Fruit fly (Drosophila melanogaster) whole organism, embryonic: Measurements from ENCODE around the gene Trim9.

Experiments
- Antp ChIP-seq: fragments of 200-800 bp; sonication (Bioruptor generic); optimal IDR thresholded peaks from 3 replicates; lab custom pipeline; 2016; ENCODE audit warnings: missing biosample characterization, missing genetic modification characterization
- Bgb ChIP-seq: fragments of 200-800 bp; sonication (Bioruptor generic); IDR thresholded peaks from 2 replicates; pipeline ENCODE4 v1.3.6; 2022; ENCODE audit warnings: missing biosample characterization, missing genetic modification characterization; ENCODE audit not compliant: partially characterized antibody
- CG10274 ChIP-seq: fragments of 200-800 bp; sonication (Bioruptor generic); optimal IDR thresholded peaks from 3 replicates; lab custom pipeline; 2017; ENCODE audit warnings: missing biosample characterization, mild to moderate bottlenecking, missing genetic modification characterization
- CG13894 ChIP-seq: fragments of 200-800 bp; sonication (Bioruptor generic); optimal IDR thresholded peaks from 3 replicates; lab custom pipeline; 2018; ENCODE audit warnings: missing biosample characterization, mild to moderate bottlenecking, missing genetic modification characterization, moderate library complexity
- CG16813 ChIP-seq: fragments of 200-800 bp; sonication (Bioruptor generic); IDR thresholded peaks from 3 replicates; pipeline ENCODE4 v1.3.6; 2022; ENCODE audit warnings: missing biosample characterization, missing genetic modification characterization; ENCODE audit not compliant: partially characterized antibody
- CG16815 ChIP-seq: fragments of 200-800 bp; sonication (Bioruptor generic); optimal IDR thresholded peaks from 3 replicates; lab custom pipeline; 2017; ENCODE audit warnings: missing biosample characterization, mild to moderate bottlenecking, missing genetic modification characterization
- CG17385 ChIP-seq: fragments of 200-800 bp; sonication (Bioruptor generic); optimal IDR thresholded peaks from 3 replicates; lab custom pipeline; 2018; ENCODE audit warnings: missing biosample characterization, mild to moderate bottlenecking, missing genetic modification characterization
- CG17802 ChIP-seq: fragments of 200-800 bp; sonication (Bioruptor generic); optimal IDR thresholded peaks from 2 replicates; lab custom pipeline; 2018; ENCODE audit warnings: missing biosample characterization, mild to moderate bottlenecking, missing genetic modification characterization, moderate library complexity
- CG18011 ChIP-seq: fragments of 200-800 bp; sonication (Bioruptor generic); optimal IDR thresholded peaks from 2 replicates; lab custom pipeline; 2017; ENCODE audit warnings: missing biosample characterization, missing genetic modification characterization, mild to moderate bottlenecking, moderate library complexity, missing genotype
- CG18619 ChIP-seq: fragments of 200-800 bp; sonication (Bioruptor generic); optimal IDR thresholded peaks from 3 replicates; lab custom pipeline; 2017; ENCODE audit warnings: missing biosample characterization, mild to moderate bottlenecking, missing genetic modification characterization
- CG31365 ChIP-seq: fragments of 200-800 bp; sonication (Bioruptor generic); optimal IDR thresholded peaks from 2 replicates; lab custom pipeline; 2018; ENCODE audit warnings: missing biosample characterization, mild to moderate bottlenecking, missing genetic modification characterization
- CG32532 ChIP-seq: fragments of 200-800 bp; sonication (Bioruptor generic); IDR thresholded peaks from 2 replicates; pipeline ENCODE4 v1.3.6; 2022; ENCODE audit warnings: missing biosample characterization, missing genetic modification characterization
- CG3847 ChIP-seq: fragments of 200-800 bp; sonication (Bioruptor generic); IDR thresholded peaks from 2 replicates; pipeline ENCODE4 v1.3.6; 2022; ENCODE audit warnings: missing biosample characterization, missing genetic modification characterization
- CG4730 ChIP-seq: fragments of 200-800 bp; sonication (Bioruptor generic); IDR thresholded peaks from 2 replicates; pipeline ENCODE4 v1.3.6; 2022; ENCODE audit warnings: missing biosample characterization, missing genetic modification characterization
- CG7271 ChIP-seq: fragments of 200-800 bp; sonication (Bioruptor generic); optimal IDR thresholded peaks from 2 replicates; lab custom pipeline; 2018; ENCODE audit warnings: missing biosample characterization, mild to moderate bottlenecking, missing genetic modification characterization, moderate library complexity
- CG7372 ChIP-seq: fragments of 200-800 bp; sonication (Bioruptor generic); IDR thresholded peaks from 2 replicates; pipeline ENCODE4 v1.3.6; 2022; ENCODE audit warnings: missing biosample characterization, missing genetic modification characterization
- CG8765 ChIP-seq: fragments of 200-800 bp; sonication (Bioruptor generic); IDR thresholded peaks from 2 replicates; pipeline ENCODE4 v1.3.6; 2022; ENCODE audit warnings: missing biosample characterization, missing genetic modification characterization
- CG9609 ChIP-seq: fragments of 200-800 bp; sonication (Bioruptor generic); optimal IDR thresholded peaks from 3 replicates; lab custom pipeline; 2016; ENCODE audit warnings: missing biosample characterization, missing genetic modification characterization
- CG9797 ChIP-seq: fragments of 200-800 bp; sonication (Bioruptor generic); optimal IDR thresholded peaks from 3 replicates; lab custom pipeline; 2018; ENCODE audit warnings: missing biosample characterization, mild to moderate bottlenecking, missing genetic modification characterization
- CkIIα-i1 ChIP-seq: fragments of 200-800 bp; sonication (Bioruptor generic); IDR thresholded peaks from 2 replicates; pipeline ENCODE4 v1.3.6; 2022; ENCODE audit warnings: missing biosample characterization, missing genetic modification characterization
- CrebB ChIP-seq: fragments of 200-800 bp; sonication (Bioruptor generic); optimal IDR thresholded peaks from 3 replicates; lab custom pipeline; 2018; ENCODE audit warnings: missing biosample characterization, mild to moderate bottlenecking, missing genetic modification characterization
- Dip3 ChIP-seq: fragments of 200-800 bp; sonication (Bioruptor generic); optimal IDR thresholded peaks from 3 replicates; lab custom pipeline; 2016; ENCODE audit warnings: missing biosample characterization, missing genetic modification characterization
- Gug ChIP-seq: fragments of 200-800 bp; sonication (Bioruptor generic); IDR thresholded peaks from 4 replicates; pipeline ENCODE4 v1.3.6; 2022; ENCODE audit warnings: missing biosample characterization, missing genetic modification characterization
- HLH4C ChIP-seq: fragments of 200-800 bp; sonication (Bioruptor generic); IDR thresholded peaks from 3 replicates; pipeline ENCODE4 v1.3.6; 2022; ENCODE audit warnings: missing biosample characterization, missing genetic modification characterization; ENCODE audit not compliant: partially characterized antibody
- HLHmδ ChIP-seq: fragments of 200-800 bp; sonication (Bioruptor generic); optimal IDR thresholded peaks from 2 replicates; lab custom pipeline; 2018; ENCODE audit warnings: missing biosample characterization, mild to moderate bottlenecking, missing genetic modification characterization, moderate library complexity
- Hr51 ChIP-seq, 2 experiments: fragments of 200-800 bp; sonication (Bioruptor generic); optimal IDR thresholded peaks; 2 replicates in 1 of 2; 3 replicates in 1 of 2; lab custom pipeline; 2016 to 2018; ENCODE audit warnings: missing biosample characterization in 2 of 2, missing genetic modification characterization in 2 of 2, mild to moderate bottlenecking in 1 of 2, moderate library complexity in 1 of 2
- Lpt ChIP-seq: fragments of >200 bp; optimal IDR thresholded peaks from 2 replicates; lab custom pipeline; 2018; ENCODE audit warnings: missing biosample characterization, missing genetic modification characterization
- NFAT ChIP-seq: fragments of 200-800 bp; sonication (Bioruptor generic); IDR thresholded peaks from 2 replicates; pipeline ENCODE4 v1.3.6; 2022; ENCODE audit warnings: missing biosample characterization, missing genetic modification characterization
- Nf-YB ChIP-seq: fragments of 200-800 bp; sonication (Bioruptor generic); optimal IDR thresholded peaks from 3 replicates; lab custom pipeline; 2019; ENCODE audit warnings: missing biosample characterization, mild to moderate bottlenecking, missing genetic modification characterization, moderate library complexity
- Side ChIP-seq: fragments of 200-800 bp; sonication (Bioruptor generic); optimal IDR thresholded peaks from 2 replicates; lab custom pipeline; 2016; ENCODE audit warnings: missing biosample characterization, missing genetic modification characterization
- Sry-β ChIP-seq: fragments of 200-800 bp; sonication (Bioruptor generic); optimal IDR thresholded peaks from 2 replicates; lab custom pipeline; 2018; ENCODE audit warnings: missing biosample characterization, mild to moderate bottlenecking, missing genetic modification characterization, moderate library complexity
- Xrp1 ChIP-seq: fragments of 200-800 bp; sonication (Bioruptor generic); IDR thresholded peaks from 2 replicates; pipeline ENCODE4 v1.3.6; 2022; ENCODE audit warnings: missing biosample characterization, missing genetic modification characterization
- amos ChIP-seq: fragments of 200-800 bp; sonication (Bioruptor generic); IDR thresholded peaks from 2 replicates; pipeline ENCODE4 v1.3.6; 2022; ENCODE audit warnings: missing biosample characterization, missing genetic modification characterization; ENCODE audit not compliant: partially characterized antibody
- br ChIP-seq: fragments of >200 bp; optimal IDR thresholded peaks from 2 replicates; lab custom pipeline; 2017
- btn ChIP-seq: fragments of 200-800 bp; sonication (Bioruptor generic); optimal IDR thresholded peaks from 2 replicates; lab custom pipeline; 2016; ENCODE audit warnings: missing biosample characterization, missing genetic modification characterization
- chif ChIP-seq, 2 experiments: fragments of 200-800 bp; sonication (Bioruptor generic); optimal IDR thresholded peaks; 3 replicates each; lab custom pipeline; 2016; ENCODE audit warnings: missing biosample characterization in 2 of 2, missing genetic modification characterization in 2 of 2
- chn ChIP-seq: fragments of 200-800 bp; sonication (Bioruptor generic); optimal IDR thresholded peaks from 2 replicates; lab custom pipeline; 2016; ENCODE audit warnings: missing biosample characterization, missing genetic modification characterization
- cwo ChIP-seq: fragments of 200-800 bp; sonication (Bioruptor generic); optimal IDR thresholded peaks from 3 replicates; lab custom pipeline; 2017; ENCODE audit warnings: missing biosample characterization, missing genetic modification characterization, mild to moderate bottlenecking, moderate library complexity, missing genetic modification reagents
- ems ChIP-seq: fragments of 200-800 bp; sonication (Bioruptor generic); optimal IDR thresholded peaks from 3 replicates; lab custom pipeline; 2016; ENCODE audit warnings: missing biosample characterization, missing genetic modification characterization
- fd3F ChIP-seq: fragments of 200-800 bp; sonication (Bioruptor generic); optimal IDR thresholded peaks from 2 replicates; lab custom pipeline; 2018; ENCODE audit warnings: missing biosample characterization, mild to moderate bottlenecking, missing genetic modification characterization, moderate library complexity
- gem ChIP-seq: fragments of 200-800 bp; sonication (Bioruptor generic); optimal IDR thresholded peaks from 2 replicates; lab custom pipeline; 2019; ENCODE audit warnings: missing biosample characterization, mild to moderate bottlenecking, missing genetic modification characterization, moderate library complexity
- gfzf ChIP-seq: fragments of 200-800 bp; sonication (Bioruptor generic); optimal IDR thresholded peaks from 2 replicates; lab custom pipeline; 2016; ENCODE audit warnings: missing biosample characterization, mild to moderate bottlenecking, missing genetic modification characterization, moderate library complexity
- inv ChIP-seq: fragments of 200-800 bp; sonication (Bioruptor generic); IDR thresholded peaks from 2 replicates; pipeline ENCODE4 v1.3.6; 2022; ENCODE audit warnings: missing biosample characterization, missing genetic modification characterization; ENCODE audit not compliant: partially characterized antibody
- mam ChIP-seq: fragments of 200-800 bp; sonication (Bioruptor generic); optimal IDR thresholded peaks from 3 replicates; lab custom pipeline; 2016; ENCODE audit warnings: missing biosample characterization, missing genetic modification characterization
- pan ChIP-seq, 4 experiments: fragments of >200 bp in 3 of 4; fragments of 200-800 bp in 1 of 4; sonication (Bioruptor generic) in 1 of 4; optimal IDR thresholded peaks in 3 of 4; IDR thresholded peaks in 1 of 4; 2 replicates each; pipeline versions ENCODE4 v1.3.6 to Lab custom; 2017 to 2022; ENCODE audit warnings: missing biosample characterization in 2 of 4, missing genetic modification characterization in 2 of 4, mixed read lengths in 1 of 4
- pita ChIP-seq: fragments of 200-800 bp; sonication (Bioruptor generic); optimal IDR thresholded peaks from 2 replicates; lab custom pipeline; 2017; ENCODE audit warnings: missing biosample characterization, mild to moderate bottlenecking, missing genetic modification characterization
- pnt ChIP-seq: fragments of 200-800 bp; sonication (Bioruptor generic); optimal IDR thresholded peaks from 3 replicates; lab custom pipeline; 2016; ENCODE audit warnings: missing biosample characterization, missing genetic modification characterization
- ranshi ChIP-seq: fragments of 200-800 bp; sonication (Bioruptor generic); IDR thresholded peaks from 2 replicates; pipeline ENCODE4 v1.3.6; 2022; ENCODE audit warnings: missing biosample characterization, missing genetic modification characterization
- sd ChIP-seq: fragments of 200-800 bp; sonication (Bioruptor generic); optimal IDR thresholded peaks from 3 replicates; lab custom pipeline; 2018; ENCODE audit warnings: missing biosample characterization, mild to moderate bottlenecking, missing genetic modification characterization, moderate library complexity
- tup ChIP-seq: fragments of 200-800 bp; sonication (Bioruptor generic); optimal IDR thresholded peaks from 2 replicates; lab custom pipeline; 2016; ENCODE audit warnings: missing biosample characterization, mild to moderate bottlenecking, missing genetic modification characterization, moderate library complexity
- usp ChIP-seq: fragments of >200 bp; optimal IDR thresholded peaks from 2 replicates; lab custom pipeline; 2017; ENCODE audit warnings: missing biosample characterization, missing genetic modification characterization

Gene Trim9

dm6 chr2L:10504895-10505294 lies 39.8 kb upstream of the Trim9 start (continued):
- TF ChIP-seq Dip3 (GFP tag; lab: Kevin White, UChicago) (no peak), mam (no peak), CkIIα-i1 (no peak), HLHmδ (GFP tag; lab: Kevin White, UChicago) (peak; percentile 94), inv (GFP tag; lab: Robert Waterston, UW) (no peak), CG16813 (GFP tag; lab: Robert Waterston, UW) (no peak), Xrp1 (GFP tag; lab: Robert Waterston, UW) (peak; percentile 72), fd3F (GFP tag; lab: Kevin White, UChicago) (no peak), ranshi (GFP tag; lab: Robert Waterston, UW) (no peak), CG17385 (GFP tag; lab: Kevin White, UChicago) (no peak), NFAT (GFP tag; lab: Robert Waterston, UW) (no peak), ems (GFP tag; lab: Kevin White, UChicago) (no peak), CrebB (no peak), usp (GFP tag; lab: Kevin White, UChicago) (no peak), CG13894 (tag; lab: Kevin White, UChicago) (no peak), CG18619 (no peak), CG10274 (GFP tag; lab: Kevin White, UChicago) (no peak), Hr51 (GFP tag; optimal IDR thresholded peaks at IDR 0.05; lab: Kevin White, UChicago) (no peak), CG31365 (tag; lab: Kevin White, UChicago) (no peak), CG4730 (GFP tag; lab: Robert Waterston, UW) (no peak), CG9797 (GFP tag; lab: Kevin White, UChicago) (no peak), CG18011 (GFP tag; lab: Kevin White, UChicago) (no peak), cwo (GFP tag; lab: Kevin White, UChicago) (no peak), Antp (GFP tag; lab: Kevin White, UChicago) (no peak), gfzf (GFP tag; lab: Kevin White, UChicago) (no peak), pan (optimal IDR thresholded peaks at IDR 0.05; lab: Kevin White, UChicago) (no peak), pan (GFP tag; optimal IDR thresholded peaks at IDR 0.05 in 1 of 2, IDR thresholded peaks at IDR 0.05 in 1 of 2) (no peak), chn (no peak), CG3847 (GFP tag; lab: Robert Waterston, UW) (no peak), pita (GFP tag; lab: Kevin White, UChicago) (no peak), HLH4C (GFP tag; lab: Robert Waterston, UW) (no peak), CG9609 (no peak), amos (GFP tag; lab: Robert Waterston, UW) (no peak), Bgb (GFP tag; lab: Robert Waterston, UW) (no peak), gem (no peak), pnt (no peak), btn (GFP tag; lab: Kevin White, UChicago) (no peak), sd (tag; lab: Kevin White, UChicago) (no peak), chif (GFP tag; optimal IDR thresholded peaks at IDR 0.05; lab: Kevin White, UChicago) (no peak), CG17802 (tag; lab: Kevin White, UChicago) (no peak), Lpt (GFP tag; lab: Kevin White, UChicago) (no peak), CG7271 (tag; lab: Kevin White, UChicago) (no peak), tup (GFP tag; lab: Kevin White, UChicago) (no peak), Side (GFP tag; lab: Kevin White, UChicago) (peak; percentile 21), CG16815 (no peak), CG7372 (GFP tag; lab: Robert Waterston, UW) (no peak), Sry-β (GFP tag; lab: Kevin White, UChicago) (no peak), CG32532 (GFP tag; lab: Robert Waterston, UW) (no peak), CG8765 (GFP tag; lab: Robert Waterston, UW) (no peak), Nf-YB (GFP tag; lab: Kevin White, UChicago) (peak; percentile 36), br (lab: Kevin White, UChicago) (no peak), Gug (no peak)
